Fruit fly (Drosophila melanogaster) ovary, adult (tissue): ENCODE results near the gene CG13998.

Experiments used
- CG17801 ChIP-seq: fragments of 200-800 bp; optimal IDR thresholded peaks from 2 replicates; lab custom pipeline; 2019; ENCODE audit warnings: missing biosample characterization, mild to moderate bottlenecking, missing genetic modification characterization, moderate library complexity; ENCODE audit not compliant: partially characterized antibody

The CG13998 gene

dm6 chr2L:5956706-5957105, at the start of gene CG13998, which contains the start of gene Vm26Ab:
CG13998 (minus strand) TSS chr2L:5956819.
Vm26Ab (plus strand) TSS chr2L:5957004.
- peak; percentile 23 for TF ChIP-seq CG17801 (GFP tag; lab: Kevin White, UChicago)

DNA sequence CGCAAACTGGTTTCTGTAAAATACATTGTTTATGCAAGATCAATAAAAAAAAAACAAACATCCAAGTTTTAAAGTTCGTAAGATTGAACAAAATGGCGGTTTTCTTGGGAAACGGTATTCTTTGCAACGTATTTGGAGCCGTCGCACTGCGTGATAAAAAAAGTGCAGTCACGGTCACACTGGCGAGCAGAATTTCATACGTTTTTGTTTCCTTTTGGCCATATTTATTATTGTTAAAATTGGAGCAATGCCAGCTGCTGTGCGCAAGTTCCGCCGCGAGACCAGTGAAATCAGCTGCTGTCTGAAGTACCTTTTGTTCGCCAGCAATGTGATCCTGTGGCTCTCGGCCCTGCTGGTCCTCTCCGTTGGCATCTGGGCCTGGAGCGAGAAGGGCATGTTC, 43.4 kb upstream of the CG13998 start, which contains the start of gene Tsp26A:
Gene Tsp26A, plus strand, starts transcription at position 164 of the 400 bp plus-strand sequence.
- TF ChIP-seq CG17801 (GFP tag; lab: Kevin White, UChicago): no peak

- TF ChIP-seq CG17801 (GFP tag; lab: Kevin White, UChicago): peak; percentile 22
Measured at dm6 chr2L:5999247-5999646, 42.6 kb upstream of the CG13998 start, which contains the start of gene Kdm5. Kdm5 (minus strand) TSS chr2L:5999501.

- TF ChIP-seq CG17801 (GFP tag; lab: Kevin White, UChicago): no peak
Measured at dm6 chr2L:5998383-5998782, 41.8 kb upstream of the CG13998 start.

DNA sequence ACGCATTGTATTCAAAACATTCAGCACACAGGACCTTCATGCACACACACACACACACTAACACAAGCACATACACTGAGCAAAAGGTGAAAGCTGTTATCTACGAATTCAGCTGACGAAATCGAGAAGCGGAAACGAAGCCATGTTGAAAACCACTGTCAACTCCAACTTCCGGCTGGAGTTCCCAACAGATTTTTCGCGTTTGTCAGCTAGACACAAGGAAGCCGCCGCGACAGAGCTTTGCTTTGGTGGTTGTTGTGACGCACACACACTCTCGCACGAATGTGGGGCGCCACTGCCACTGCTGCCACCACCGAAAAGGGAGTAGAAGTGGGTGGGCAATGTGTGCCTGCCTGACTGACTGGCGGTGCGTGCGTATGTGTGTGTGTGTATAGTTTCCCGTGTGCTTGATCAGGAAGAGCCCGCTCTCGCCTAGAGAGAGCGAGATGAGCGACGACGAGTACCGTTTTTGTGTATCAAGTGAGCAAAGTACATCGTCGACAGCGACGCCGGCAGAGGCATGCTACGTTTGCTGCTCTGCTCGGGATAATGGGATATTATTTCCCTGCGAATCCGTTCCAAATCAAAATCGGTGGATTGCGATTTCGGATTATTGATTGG, 41.1 kb upstream of the CG13998 start:
- TF ChIP-seq CG17801 (GFP tag; lab: Kevin White, UChicago): no peak

- no peak for TF ChIP-seq CG17801 (GFP tag; lab: Kevin White, UChicago)
Measured at dm6 chr2L:5990447-5990846, 33.8 kb upstream of the CG13998 start.

dm6 chr2L:5988115-5989092, 31.8 kb upstream of the CG13998 start:
- TF ChIP-seq CG17801 (GFP tag; lab: Kevin White, UChicago): no peak

DNA sequence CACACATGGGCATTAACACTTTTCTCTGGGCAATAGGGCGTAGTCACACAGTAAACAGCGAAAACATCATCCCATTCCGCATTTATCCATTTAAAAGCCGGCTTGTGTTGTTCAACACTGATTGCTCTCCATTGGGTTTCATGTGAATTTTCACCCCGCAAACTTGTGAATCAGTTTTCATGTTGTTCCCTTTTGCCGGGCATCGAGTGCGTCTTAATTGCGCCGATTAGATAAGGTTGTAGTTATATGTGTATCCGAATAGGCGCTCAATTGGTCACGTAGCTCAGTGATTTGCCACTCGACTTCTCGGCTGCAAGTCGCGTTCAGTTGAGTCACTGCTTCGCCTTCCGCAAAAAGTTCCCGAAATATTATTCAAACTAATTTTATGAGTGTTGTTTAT, 30.3 kb upstream of the CG13998 start:
- no peak for TF ChIP-seq CG17801 (GFP tag; lab: Kevin White, UChicago)

DNA sequence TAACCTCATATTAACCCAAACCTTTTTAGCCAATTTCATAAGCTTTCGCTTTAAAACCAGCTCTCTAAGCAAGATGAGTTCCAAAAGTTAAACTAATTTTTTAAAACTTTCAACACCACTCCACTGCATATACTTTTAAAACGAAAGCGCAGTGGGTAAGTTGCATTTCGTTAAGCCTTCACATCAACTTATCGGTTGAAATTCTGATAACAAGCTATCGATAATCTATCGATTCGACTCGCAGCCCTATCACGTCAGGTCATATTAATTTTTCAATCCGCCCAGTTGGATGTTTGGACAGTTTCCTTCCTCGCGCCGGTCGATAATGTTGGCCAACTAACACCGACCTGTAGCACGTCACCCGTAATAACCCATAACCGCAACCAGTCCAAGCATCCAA, 29.5 kb upstream of the CG13998 start, which contains the start of gene ifc:
Gene ifc, plus strand, starts transcription at position 255 of the 400 bp plus-strand sequence.
- peak; percentile 63 for TF ChIP-seq CG17801 (GFP tag; lab: Kevin White, UChicago)

- no peak for TF ChIP-seq CG17801 (GFP tag; lab: Kevin White, UChicago)
Measured at dm6 chr2L:5983236-5983635, 26.6 kb upstream of the CG13998 start.

- peak; percentile 64 for TF ChIP-seq CG17801 (GFP tag; lab: Kevin White, UChicago)
Measured at dm6 chr2L:5982334-5982987, 25.8 kb upstream of the CG13998 start.

DNA sequence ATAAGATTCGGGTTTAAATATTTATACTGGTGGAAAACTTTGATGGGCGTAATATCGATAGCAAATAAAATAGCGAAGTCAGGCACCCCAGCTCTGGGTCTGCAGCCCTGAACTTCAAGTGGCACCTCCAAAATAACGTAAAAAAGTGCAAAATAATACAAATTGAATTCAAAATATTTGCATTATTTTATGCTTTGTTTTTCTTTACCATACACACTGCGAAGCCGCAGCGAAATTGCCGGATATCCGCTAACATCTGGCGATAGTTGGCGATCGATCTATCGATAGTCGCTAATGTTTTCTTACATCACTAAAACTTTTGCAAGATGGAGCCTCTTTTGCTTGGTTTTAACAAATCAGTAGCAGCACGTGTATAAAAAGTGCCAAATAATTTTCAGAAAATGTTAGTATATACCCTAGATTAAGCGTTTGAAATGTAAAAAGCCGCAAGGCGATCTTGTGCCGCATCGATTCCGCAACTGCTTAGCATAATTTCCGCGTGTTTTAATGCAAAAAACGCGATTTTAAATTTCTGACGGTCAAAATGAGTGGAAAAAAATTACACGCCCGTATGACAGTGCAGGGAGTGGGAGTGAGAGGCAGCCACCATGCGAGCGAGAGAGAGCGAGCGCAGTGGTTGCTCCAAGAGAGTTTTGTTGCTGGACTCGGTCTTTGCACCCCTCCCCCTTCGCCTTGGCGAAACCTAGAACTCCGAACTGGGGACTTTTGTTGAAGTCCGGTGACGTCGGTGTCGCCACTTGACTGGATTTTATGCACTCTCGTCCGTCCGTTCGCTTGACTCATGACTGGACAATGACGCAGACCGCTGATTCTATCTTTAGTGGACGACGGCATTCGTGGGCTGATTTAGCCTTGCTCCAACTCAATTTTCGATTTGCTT, 25.1 kb upstream of the CG13998 start, which contains the start of gene eIF4A:
Gene eIF4A, plus strand, starts transcription at position 332 of the 901 bp plus-strand sequence.
- TF ChIP-seq CG17801 (GFP tag; lab: Kevin White, UChicago): peak; percentile 27

DNA sequence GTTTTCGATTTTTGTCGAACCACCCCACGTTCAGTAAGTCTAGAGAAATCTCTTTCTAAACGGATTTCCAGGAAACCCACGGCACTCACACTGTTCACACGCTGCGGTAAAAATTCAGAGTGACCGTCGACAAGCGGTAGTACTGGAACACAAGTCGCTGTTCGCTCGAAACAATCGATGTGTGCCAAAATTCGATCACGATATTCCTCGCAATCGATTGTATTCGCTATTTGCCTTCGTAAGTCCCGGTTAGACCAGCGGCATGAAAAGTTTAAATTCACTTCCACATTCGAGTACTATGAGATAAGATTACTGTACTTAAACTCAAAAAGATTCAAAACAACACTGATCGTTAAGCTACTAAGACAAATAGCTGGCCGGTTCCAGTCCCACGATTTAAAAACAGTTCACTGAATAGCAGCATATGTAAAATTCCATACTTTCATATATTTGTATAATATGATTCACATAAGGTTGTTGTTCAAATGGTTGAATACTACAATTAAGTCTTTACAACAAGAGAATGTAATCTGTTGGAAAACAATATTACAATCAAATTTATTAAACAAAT, 24.3 kb upstream of the CG13998 start, which contains the start of gene chic:
Gene chic, minus strand, starts transcription at position 157 of the 571 bp plus-strand sequence.
- peak; percentile 43 for TF ChIP-seq CG17801 (GFP tag; lab: Kevin White, UChicago)
